Worm (Caenorhabditis elegans): Measurements from ENCODE around the gene oig-5.
A peak's percentile ranks its signal among the peaks of the same experiment; 100 is the strongest.

oig-5 gene

DNA sequence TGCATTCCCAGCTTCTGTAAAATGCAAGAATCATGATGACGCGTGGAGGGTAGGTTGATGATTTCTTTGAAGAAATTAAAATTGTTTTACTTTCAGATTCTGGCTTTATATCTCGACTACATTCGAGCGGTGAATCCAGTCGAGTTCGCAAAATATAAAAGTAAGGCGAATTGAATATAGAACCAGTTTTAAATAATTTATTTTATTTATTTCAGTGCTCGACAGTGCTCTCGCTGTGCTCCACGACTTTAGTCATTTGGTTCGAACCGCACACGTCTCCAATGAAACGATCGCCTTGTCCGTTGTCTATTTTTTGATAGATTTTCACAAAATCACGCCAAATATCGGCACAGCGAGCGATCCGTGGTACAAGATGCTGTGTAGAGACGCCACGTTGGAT is 24.8 kb upstream of the oig-5 start, which contains the start of gene Y57G11C.1130:
Gene Y57G11C.1130, plus strand, starts transcription at position 301 of the 400 bp plus-strand sequence.
- TF ChIP-seq tbx-8 (GFP tag; optimal IDR thresholded peaks at IDR 0.05) (no peak), unc-62 (GFP tag; optimal IDR thresholded peaks at IDR 0.05) (no peak), drap-1 (GFP tag; optimal IDR thresholded peaks at IDR 0.05) (no peak), nhr-28 (tag; optimal IDR thresholded peaks at IDR 0.05) (no peak), ztf-11 (tag; optimal IDR thresholded peaks at IDR 0.05) (no peak)

DNA sequence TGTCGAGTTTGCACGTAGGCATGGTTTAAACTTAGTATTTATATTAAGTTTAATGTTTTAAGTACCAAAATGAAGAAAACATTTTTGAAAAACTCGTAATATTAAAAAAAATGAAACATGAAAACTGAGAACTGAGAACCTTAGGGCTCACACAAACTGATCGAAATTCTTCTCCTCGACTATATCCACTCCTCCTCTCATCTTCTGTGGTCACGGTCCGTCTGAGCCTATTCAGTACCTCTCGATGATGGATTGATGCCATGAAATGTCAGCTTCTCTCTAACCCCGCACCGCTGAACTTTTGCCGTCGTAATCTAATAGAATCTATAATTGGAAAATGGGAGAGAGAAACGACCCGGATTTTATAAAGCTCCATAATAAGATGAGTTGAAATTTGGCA is 22.5 kb upstream of the oig-5 start, which contains the start of gene nlp-56:
Gene nlp-56, minus strand, starts transcription at position 257 of the 400 bp plus-strand sequence.
- TF ChIP-seq ces-1 (GFP tag; optimal IDR thresholded peaks at IDR 0.05) (peak; percentile 37), elt-3 (tag; optimal IDR thresholded peaks at IDR 0.05) (no peak), ham-2 (GFP tag; optimal IDR thresholded peaks at IDR 0.05) (no peak), ceh-83 (GFP tag; optimal IDR thresholded peaks at IDR 0.05) (no peak), cnd-1 (tag; optimal IDR thresholded peaks at IDR 0.05) (no peak), nhr-28 (tag; optimal IDR thresholded peaks at IDR 0.05) (no peak)

DNA sequence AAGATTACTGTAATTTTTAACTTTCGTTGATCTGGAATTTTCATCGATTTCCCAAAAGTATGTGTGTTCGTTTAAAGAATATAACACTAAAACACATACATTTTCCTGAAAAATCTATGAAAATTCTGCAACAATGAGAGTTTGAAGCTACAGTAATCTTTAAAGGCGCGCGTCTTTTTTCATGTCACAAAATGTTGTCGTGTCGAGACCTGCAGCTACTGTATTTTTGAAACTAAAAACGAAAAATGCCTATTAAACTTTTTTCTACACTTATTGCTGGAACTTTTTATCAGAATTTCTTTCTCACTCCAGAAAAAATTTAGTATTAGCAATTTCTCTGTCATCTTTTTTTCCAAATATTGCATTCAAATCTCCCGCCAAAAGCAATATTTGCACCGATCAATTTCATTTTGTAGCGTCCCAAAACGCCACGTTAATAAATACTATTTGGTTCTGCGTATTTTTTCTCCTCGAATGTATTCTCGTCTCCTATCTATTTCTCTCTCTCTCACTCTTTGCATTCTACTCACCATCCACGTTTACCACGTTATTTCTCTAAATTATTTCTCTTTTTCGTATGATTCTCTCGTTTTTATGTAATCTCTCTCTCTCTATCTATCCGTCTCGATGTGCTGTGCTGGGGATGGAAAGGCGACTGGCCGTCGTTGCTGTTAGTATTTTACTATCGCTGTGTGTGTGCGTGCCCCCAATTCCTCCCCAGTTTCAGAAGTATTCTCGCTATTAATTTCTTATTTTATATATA is 20.4 kb upstream of the oig-5 start, which contains the start of gene melo-1:
Gene melo-1, plus strand, starts transcription at position 658 of the 763 bp plus-strand sequence.
- TF ChIP-seq pha-4 (tag; optimal IDR thresholded peaks at IDR 0.05) (peak; percentile 38), flh-1 (GFP tag; optimal IDR thresholded peaks at IDR 0.05) (no peak), M03D4.4 (tag; optimal IDR thresholded peaks at IDR 0.05) (peak; percentile 11), hlh-1 (tag; optimal IDR thresholded peaks at IDR 0.05) (no peak), lin-32 (GFP tag; optimal IDR thresholded peaks at IDR 0.05) (no peak), ces-1 (GFP tag; optimal IDR thresholded peaks at IDR 0.05) (peak; percentile 83), nhr-76 (tag; optimal IDR thresholded peaks at IDR 0.05) (no peak), nhr-28 (tag; optimal IDR thresholded peaks at IDR 0.05) (no peak), lin-13 (tag; optimal IDR thresholded peaks at IDR 0.05) (no peak), unc-120 (tag; optimal IDR thresholded peaks at IDR 0.05; ENCODE audit: poor library complexity, severe bottlenecking) (peak; percentile 16), mep-1 (tag; optimal IDR thresholded peaks at IDR 0.05) (no peak), lsy-2 (tag; optimal IDR thresholded peaks at IDR 0.05) (no peak), drap-1 (GFP tag; optimal IDR thresholded peaks at IDR 0.05) (no peak)

DNA sequence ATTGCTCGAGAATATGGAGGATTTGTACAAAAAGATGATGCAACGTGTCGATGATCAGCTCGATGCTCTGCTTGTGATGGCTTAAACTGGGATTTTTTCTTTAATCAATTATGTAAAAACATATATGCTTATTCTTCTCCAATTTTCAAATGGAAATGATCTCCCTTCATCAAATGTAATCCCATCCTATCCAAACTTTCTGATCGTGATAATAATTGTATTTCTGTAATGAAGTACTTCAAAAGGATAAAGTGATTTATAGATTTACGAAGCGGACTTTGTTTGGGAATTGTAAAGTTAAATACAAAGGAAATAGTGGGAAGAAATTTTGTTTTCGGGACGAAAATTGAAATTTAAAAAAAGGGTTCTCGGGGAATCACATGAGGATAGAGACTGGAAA is 16.4 kb upstream of the oig-5 start:
- TF ChIP-seq ceh-83 (GFP tag; optimal IDR thresholded peaks at IDR 0.05) (no peak), ceh-43 (GFP tag; optimal IDR thresholded peaks at IDR 0.05) (no peak), lsy-2 (tag; optimal IDR thresholded peaks at IDR 0.05) (no peak), ces-1 (GFP tag; optimal IDR thresholded peaks at IDR 0.05) (peak; percentile 16)

DNA sequence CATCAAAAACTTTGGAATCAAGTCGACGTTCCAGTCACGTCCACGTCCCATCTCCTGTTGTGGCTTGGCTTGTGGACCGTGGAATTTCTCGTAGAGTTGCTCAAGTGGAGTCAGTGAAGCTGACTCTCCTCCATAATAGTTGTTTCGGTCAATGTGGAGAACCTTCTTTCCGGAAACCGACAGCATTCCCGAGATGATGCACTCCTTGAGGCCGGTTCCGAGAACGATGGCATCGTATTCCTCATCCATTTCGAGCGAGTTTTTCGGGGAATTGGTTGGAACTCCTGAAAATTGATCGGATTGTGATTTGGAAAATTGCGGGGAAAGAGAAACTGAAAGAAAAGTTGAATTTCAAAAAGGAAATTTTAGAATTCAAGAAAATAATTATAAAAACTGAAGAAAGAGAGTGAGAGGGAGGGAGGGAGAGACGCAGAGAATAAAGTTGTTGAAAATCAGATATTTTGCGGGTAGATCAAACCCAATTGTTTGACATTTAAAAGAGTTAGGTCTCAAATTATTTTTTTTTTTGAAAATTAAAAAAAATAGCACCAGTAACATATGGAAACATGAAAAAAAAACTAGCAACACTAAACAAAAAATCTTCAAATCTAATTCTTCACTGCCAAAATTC is 14.3 kb upstream of the oig-5 start, which contains the start of gene gdi-1:
Gene gdi-1, minus strand, starts transcription at position 286 of the 631 bp plus-strand sequence.
- TF ChIP-seq cnd-1 (tag; optimal IDR thresholded peaks at IDR 0.05) (no peak), unc-120 (tag; optimal IDR thresholded peaks at IDR 0.05; ENCODE audit: poor library complexity, severe bottlenecking) (no peak), ceh-43 (GFP tag; optimal IDR thresholded peaks at IDR 0.05) (no peak), drap-1 (GFP tag; optimal IDR thresholded peaks at IDR 0.05) (no peak), unc-39 (tag; optimal IDR thresholded peaks at IDR 0.05) (no peak), mab-5 (tag; optimal IDR thresholded peaks at IDR 0.05) (no peak), sptf-1 (tag; optimal IDR thresholded peaks at IDR 0.05) (no peak), nhr-2 (tag; optimal IDR thresholded peaks at IDR 0.05) (no peak), nhr-12 (tag; optimal IDR thresholded peaks at IDR 0.05) (no peak), mep-1 (tag; optimal IDR thresholded peaks at IDR 0.05) (no peak), sem-2 (GFP tag; optimal IDR thresholded peaks at IDR 0.05) (no peak)

All from whole organism, mixed stage, embryonic.